Fruit fly (Drosophila melanogaster): ENCODE measurements around the gene CG5895.

CG5895 gene

dm6 chr3L:15999358-16000005 lies 35.8 kb upstream of the CG5895 start (continued):
- TF ChIP-seq tgo (GFP tag; IDR thresholded peaks at IDR 0.05) (peak; percentile 38; the same call in 2 of the 3 replicates), cas (GFP tag; IDR thresholded peaks at IDR 0.05) (no peak), Drgx (GFP tag; IDR thresholded peaks at IDR 0.05) (no peak), CG17912 (GFP tag; optimal IDR thresholded peaks at IDR 0.05) (no peak), Hmx (GFP tag; optimal IDR thresholded peaks at IDR 0.05) (no peak), CG6654 (GFP tag; optimal IDR thresholded peaks at IDR 0.05) (no peak), CG11504 (tag; optimal IDR thresholded peaks at IDR 0.05) (no peak), CG11085 (GFP tag; IDR thresholded peaks at IDR 0.05) (0 out of 2 replicates have a peak, but pooled peaks have one; percentile 32), CG2116 (GFP tag; optimal IDR thresholded peaks at IDR 0.05) (no peak), CG14441 (GFP tag; IDR thresholded peaks at IDR 0.05) (peak; percentile 37), Stat92E (GFP tag; optimal IDR thresholded peaks at IDR 0.05) (peak in 1 of 3 experiments; percentile 37), CG15479 (GFP tag; optimal IDR thresholded peaks at IDR 0.05) (no peak), usp (GFP tag; optimal IDR thresholded peaks at IDR 0.05) (no peak), mam (GFP tag; optimal IDR thresholded peaks at IDR 0.05) (peak; percentile 3), fd102C (GFP tag; optimal IDR thresholded peaks at IDR 0.05) (no peak), CG3281 (GFP tag; optimal IDR thresholded peaks at IDR 0.05) (peak; percentile 65), tna (GFP tag; IDR thresholded peaks at IDR 0.05; ENCODE audit: partially characterized antibody) (no peak), CG2875 (GFP tag; optimal IDR thresholded peaks at IDR 0.05) (no peak), CG32532 (GFP tag; IDR thresholded peaks at IDR 0.05) (peak; percentile 64; the same call in 1 of the 2 replicates), gcm2 (GFP tag; optimal IDR thresholded peaks at IDR 0.05) (no peak), Myb (GFP tag; optimal IDR thresholded peaks at IDR 0.05) (no peak), CG9797 (GFP tag; optimal IDR thresholded peaks at IDR 0.05) (no peak), lmd (GFP tag; IDR thresholded peaks at IDR 0.05) (no peak; the same call in 1 of the 2 replicates), Antp (GFP tag; optimal IDR thresholded peaks at IDR 0.05) (no peak), gfzf (GFP tag; optimal IDR thresholded peaks at IDR 0.05) (no peak), cwo (GFP tag; optimal IDR thresholded peaks at IDR 0.05) (peak; percentile 93), CG17612 (GFP tag; IDR thresholded peaks at IDR 0.05) (0 out of 2 replicates have a peak, but pooled peaks have one; percentile 25), CG11695 (GFP tag; IDR thresholded peaks at IDR 0.05) (peak; percentile 56; the same call in 1 of the 3 replicates), ind (GFP tag; optimal IDR thresholded peaks at IDR 0.05) (peak; percentile 26), seq (GFP tag; IDR thresholded peaks at IDR 0.05) (peak; percentile 53; the same call in 1 of the 2 replicates), CG10543 (GFP tag; optimal IDR thresholded peaks at IDR 0.05) (peak; percentile 76), sim (GFP tag; IDR thresholded peaks at IDR 0.05) (no peak), Sry-δ (GFP tag; optimal IDR thresholded peaks at IDR 0.05) (no peak), CG7928 (GFP tag; optimal IDR thresholded peaks at IDR 0.05) (peak; percentile 3), CG18476 (GFP tag; optimal IDR thresholded peaks at IDR 0.05) (peak; percentile 41), CG12071 (GFP tag; optimal IDR thresholded peaks at IDR 0.05) (peak; percentile 14), maf-S (GFP tag; optimal IDR thresholded peaks at IDR 0.05) (no peak), CkIIα-i1 (GFP tag; IDR thresholded peaks at IDR 0.05) (no peak), Doc3 (GFP tag; IDR thresholded peaks at IDR 0.05; ENCODE audit: partially characterized antibody) (no peak), crc (GFP tag; optimal IDR thresholded peaks at IDR 0.05) (no peak), CG11456 (GFP tag; IDR thresholded peaks at IDR 0.05) (no peak), Chrac-16 (GFP tag; optimal IDR thresholded peaks at IDR 0.05) (no peak), HLH3B (GFP tag; IDR thresholded peaks at IDR 0.05) (peak; percentile 40; the same call in 1 of the 2 replicates), CG6175 (GFP tag; IDR thresholded peaks at IDR 0.05) (no peak), z (GFP tag; IDR thresholded peaks at IDR 0.05) (0 out of 3 replicates have a peak, but pooled peaks have one; percentile 25), CG4404 (GFP tag; IDR thresholded peaks at IDR 0.05) (no peak), CG3838 (GFP tag; optimal IDR thresholded peaks at IDR 0.05) (no peak), ap (GFP tag; IDR thresholded peaks at IDR 0.05) (no peak), Nf-YC (tag; optimal IDR thresholded peaks at IDR 0.05) (no peak), CG4820 (GFP tag; optimal IDR thresholded peaks at IDR 0.05) (no peak)
